Worm (Caenorhabditis elegans): ENCODE measurements around the gene tmem-120.

tmem-120 gene

ce11 chrIII:1528423-1528822, 10.6 kb upstream of the tmem-120 start:
- TF ChIP-seq mab-5 (tag; optimal IDR thresholded peaks at IDR 0.05) (no peak), ama-1 (optimal IDR thresholded peaks at IDR 0.05) (no peak), F13H6.1 (tag; optimal IDR thresholded peaks at IDR 0.05) (no peak), mbf-1 (tag; optimal IDR thresholded peaks at IDR 0.05) (no peak), elt-3 (tag; optimal IDR thresholded peaks at IDR 0.05) (no peak), nhr-21 (tag; optimal IDR thresholded peaks at IDR 0.05) (no peak), nhr-12 (tag; optimal IDR thresholded peaks at IDR 0.05) (no peak), blmp-1 (tag; optimal IDR thresholded peaks at IDR 0.05; ENCODE audit: insufficient read depth) (no peak), lin-39 (tag; optimal IDR thresholded peaks at IDR 0.05) (no peak), mdl-1 (tag; optimal IDR thresholded peaks at IDR 0.05) (no peak), aly-2 (tag; optimal IDR thresholded peaks at IDR 0.05) (no peak), lin-11 (tag; optimal IDR thresholded peaks at IDR 0.05) (no peak), elt-1 (tag; optimal IDR thresholded peaks at IDR 0.05) (no peak), unc-62 (GFP tag; optimal IDR thresholded peaks at IDR 0.05) (no peak), alr-1 (tag; optimal IDR thresholded peaks at IDR 0.05) (no peak), nhr-129 (tag; optimal IDR thresholded peaks at IDR 0.05) (no peak)

ce11 chrIII:1519906-1520305, 2.1 kb upstream of the tmem-120 start:
- no peak for TF ChIP-seq mbf-1 (tag; optimal IDR thresholded peaks at IDR 0.05)
- peak; percentile 66 for TF ChIP-seq lin-13 (GFP tag; optimal IDR thresholded peaks at IDR 0.05)
- TF ChIP-seq fos-1 (tag; optimal IDR thresholded peaks at IDR 0.05), result no peak
- TF ChIP-seq lsy-2 (tag; optimal IDR thresholded peaks at IDR 0.05), result peak in 1 of 2 experiments; percentile 74

- TF ChIP-seq R02D3.7 (tag; optimal IDR thresholded peaks at IDR 0.05) (no peak), lin-11 (tag; optimal IDR thresholded peaks at IDR 0.05) (no peak), unc-62 (GFP tag; optimal IDR thresholded peaks at IDR 0.05) (no peak)
Observed at ce11 chrIII:1508764-1509281, 9.0 kb downstream of the tmem-120 start.

ce11 chrIII:1508244-1508643, 9.5 kb downstream of the tmem-120 start:
- TF ChIP-seq alr-1 (tag; optimal IDR thresholded peaks at IDR 0.05) (no peak), nhr-11 (tag; optimal IDR thresholded peaks at IDR 0.05) (no peak), ZK546.5 (tag; optimal IDR thresholded peaks at IDR 0.05) (no peak)

ce11 chrIII:1495863-1496445, 21.8 kb downstream of the tmem-120 start, which contains the start of the genes ave-1 and M01G5.1:
TSS of gene ave-1 (minus strand) at chrIII:1495975.
TSS of gene M01G5.1 (plus strand) at chrIII:1496401.
- TF ChIP-seq unc-55 (GFP tag; optimal IDR thresholded peaks at IDR 0.05), result peak; percentile 58
- TF ChIP-seq nhr-77 (tag; optimal IDR thresholded peaks at IDR 0.05), result no peak
- TF ChIP-seq gmeb-1 (tag; optimal IDR thresholded peaks at IDR 0.05), result peak; percentile 17
- peak in 1 of 2 experiments; percentile 72 for TF ChIP-seq lsy-2 (tag; optimal IDR thresholded peaks at IDR 0.05)
- TF ChIP-seq nhr-23 (tag; optimal IDR thresholded peaks at IDR 0.05), result no peak
- peak; percentile 30 for TF ChIP-seq lin-13 (GFP tag; optimal IDR thresholded peaks at IDR 0.05)
- TF ChIP-seq C34F6.9 (tag; optimal IDR thresholded peaks at IDR 0.05), result peak; percentile 63
- no peak for TF ChIP-seq unc-39 (tag; optimal IDR thresholded peaks at IDR 0.05)

ce11 chrIII:1495230-1495629, 22.6 kb downstream of the tmem-120 start, which contains the start of gene Y82E9BR.19:
TSS of gene Y82E9BR.19 (minus strand) at chrIII:1495330.
- TF ChIP-seq nhr-237 (tag; optimal IDR thresholded peaks at IDR 0.05) (no peak), sma-3 (GFP tag; optimal IDR thresholded peaks at IDR 0.05) (no peak), ama-1 (optimal IDR thresholded peaks at IDR 0.05) (no peak), Y55F3AM.14 (GFP tag; optimal IDR thresholded peaks at IDR 0.05) (no peak), elt-1 (tag; optimal IDR thresholded peaks at IDR 0.05) (no peak), dmd-4 (tag; optimal IDR thresholded peaks at IDR 0.05) (no peak), elt-3 (tag; optimal IDR thresholded peaks at IDR 0.05) (no peak), mdl-1 (tag; optimal IDR thresholded peaks at IDR 0.05) (no peak), mbf-1 (tag; optimal IDR thresholded peaks at IDR 0.05) (no peak), C34F6.9 (tag; optimal IDR thresholded peaks at IDR 0.05) (no peak), zag-1 (tag; optimal IDR thresholded peaks at IDR 0.05) (no peak), crh-2 (tag; optimal IDR thresholded peaks at IDR 0.05) (no peak), blmp-1 (tag; optimal IDR thresholded peaks at IDR 0.05; ENCODE audit: insufficient read depth) (no peak), peb-1 (tag; optimal IDR thresholded peaks at IDR 0.05) (no peak), egl-27 (tag; optimal IDR thresholded peaks at IDR 0.05) (no peak), F13H6.1 (tag; optimal IDR thresholded peaks at IDR 0.05) (no peak)

Data from whole organism, L2 larva.